Worm (Caenorhabditis elegans): ENCODE results near the gene R07B7.6.

DNA sequence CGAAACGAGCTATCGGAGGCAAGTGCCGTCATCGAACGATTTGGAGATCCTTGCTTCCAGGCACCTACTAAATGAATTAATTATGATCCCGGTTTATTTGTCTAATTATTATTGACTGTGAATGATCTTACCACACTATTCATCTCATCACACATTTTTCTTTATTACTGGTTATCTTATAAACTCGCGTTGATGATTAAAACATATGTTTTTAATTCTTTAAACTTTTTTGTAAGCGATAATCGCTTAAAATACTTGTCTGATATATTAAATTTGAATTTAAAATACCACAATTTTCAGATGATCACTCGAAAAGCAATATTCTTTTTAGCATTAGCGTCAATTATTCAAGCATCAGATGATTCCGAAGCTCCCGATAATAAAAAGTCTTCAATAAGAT, 29.7 kb downstream of the R07B7.6 start, which contains the start of gene F10C2.5:
- TF ChIP-seq skn-1 (tag; optimal IDR thresholded peaks at IDR 0.05) (no peak), unc-30 (tag; optimal IDR thresholded peaks at IDR 0.05) (no peak), mdl-1 (tag; optimal IDR thresholded peaks at IDR 0.05) (no peak), ceh-82 (tag; optimal IDR thresholded peaks at IDR 0.05) (no peak), fos-1 (tag; optimal IDR thresholded peaks at IDR 0.05) (no peak), C04F5.9 (tag; optimal IDR thresholded peaks at IDR 0.05) (no peak), aly-2 (tag; optimal IDR thresholded peaks at IDR 0.05) (no peak), unc-62 (GFP tag; optimal IDR thresholded peaks at IDR 0.05) (no peak), irx-1 (tag; optimal IDR thresholded peaks at IDR 0.05) (no peak), hlh-4 (tag; optimal IDR thresholded peaks at IDR 0.05) (no peak), nhr-237 (tag; optimal IDR thresholded peaks at IDR 0.05) (no peak), jun-1 (tag; optimal IDR thresholded peaks at IDR 0.05) (no peak), snpc-4 (tag; optimal IDR thresholded peaks at IDR 0.05) (no peak)
